Fruit fly (Drosophila melanogaster) whole organism, prepupa: ENCODE results near the gene PIG-F.

Experiments
- Blimp-1 ChIP-seq: fragments of 200-800 bp; sonication (Bioruptor generic); optimal IDR thresholded peaks from 3 replicates; lab custom pipeline; 2017; ENCODE audit warnings: missing biosample characterization, missing genetic modification characterization, mild to moderate bottlenecking, moderate library complexity, missing genetic modification reagents
- CG10631 ChIP-seq: fragments of 200-800 bp; sonication (Bioruptor generic); optimal IDR thresholded peaks from 2 replicates; lab custom pipeline; 2016; ENCODE audit warnings: missing biosample characterization, missing genetic modification characterization
- CG10669 ChIP-seq: fragments of 200-800 bp; sonication (Bioruptor generic); optimal IDR thresholded peaks from 3 replicates; lab custom pipeline; 2018; ENCODE audit warnings: missing biosample characterization, mild to moderate bottlenecking, missing genetic modification characterization, moderate library complexity
- CG11294 ChIP-seq: fragments of 200-800 bp; sonication (Bioruptor generic); IDR thresholded peaks from 2 replicates; pipeline ENCODE4 v1.3.6; 2022; ENCODE audit warnings: missing biosample characterization, missing genetic modification characterization
- CG11762 ChIP-seq: fragments of 200-800 bp; sonication (Bioruptor generic); optimal IDR thresholded peaks from 3 replicates; lab custom pipeline; 2016; ENCODE audit warnings: missing biosample characterization, missing genetic modification characterization; ENCODE audit not compliant: insufficient read depth
- CG11902 ChIP-seq: fragments of 200-800 bp; sonication (Bioruptor generic); optimal IDR thresholded peaks from 3 replicates; lab custom pipeline; 2016; ENCODE audit warnings: missing biosample characterization, missing genetic modification characterization
- CG1621 ChIP-seq: fragments of 200-800 bp; sonication (Bioruptor generic); optimal IDR thresholded peaks from 3 replicates; lab custom pipeline; 2018; ENCODE audit warnings: missing biosample characterization, mild to moderate bottlenecking, missing genetic modification characterization
- CG16779 ChIP-seq: fragments of 200-800 bp; sonication (Bioruptor generic); optimal IDR thresholded peaks from 3 replicates; lab custom pipeline; 2017; ENCODE audit warnings: missing biosample characterization, mild to moderate bottlenecking, missing genetic modification characterization
- CG3032 ChIP-seq: fragments of 200-800 bp; optimal IDR thresholded peaks from 2 replicates; lab custom pipeline; 2019; ENCODE audit warnings: missing biosample characterization, mild to moderate bottlenecking, missing genetic modification characterization, moderate library complexity
- CG31627 ChIP-seq: fragments of 200-800 bp; sonication (Bioruptor generic); optimal IDR thresholded peaks from 3 replicates; lab custom pipeline; 2016; ENCODE audit warnings: missing biosample characterization, missing genetic modification characterization
- CG4318 ChIP-seq: fragments of 200-800 bp; sonication (Bioruptor generic); optimal IDR thresholded peaks from 3 replicates; lab custom pipeline; 2017; ENCODE audit warnings: missing biosample characterization, mild to moderate bottlenecking, missing genetic modification characterization
- CG6163 ChIP-seq: fragments of 200-800 bp; sonication (Bioruptor generic); IDR thresholded peaks from 3 replicates; pipeline ENCODE4 v1.3.6; 2022; ENCODE audit warnings: missing biosample characterization, missing genetic modification characterization
- CG6792 ChIP-seq: fragments of 200-800 bp; sonication (Bioruptor generic); optimal IDR thresholded peaks from 3 replicates; lab custom pipeline; 2016; ENCODE audit warnings: missing biosample characterization, missing genetic modification characterization
- CG6854 ChIP-seq: fragments of 200-800 bp; sonication (Bioruptor generic); optimal IDR thresholded peaks from 2 replicates; lab custom pipeline; 2017; ENCODE audit warnings: missing biosample characterization, mild to moderate bottlenecking, missing genetic modification characterization
- CG7368 ChIP-seq: fragments of 200-800 bp; sonication (Bioruptor generic); optimal IDR thresholded peaks from 3 replicates; lab custom pipeline; 2016; ENCODE audit warnings: missing biosample characterization, missing genetic modification characterization
- CG8119 ChIP-seq: fragments of 200-800 bp; sonication (Bioruptor generic); IDR thresholded peaks from 3 replicates; pipeline ENCODE4 v1.3.6; 2022; ENCODE audit warnings: missing biosample characterization, missing genetic modification characterization
- CG8319 ChIP-seq: fragments of 200-800 bp; sonication (Bioruptor generic); optimal IDR thresholded peaks from 3 replicates; lab custom pipeline; 2016; ENCODE audit warnings: missing biosample characterization, missing genetic modification characterization
- CG8632 ChIP-seq: fragments of 200-800 bp; sonication (Bioruptor generic); optimal IDR thresholded peaks from 3 replicates; lab custom pipeline; 2016; ENCODE audit warnings: missing biosample characterization, missing genetic modification characterization
- CG9139 ChIP-seq: fragments of 200-800 bp; sonication (Bioruptor generic); optimal IDR thresholded peaks from 3 replicates; lab custom pipeline; 2017; ENCODE audit warnings: missing biosample characterization, mild to moderate bottlenecking, missing genetic modification characterization
- Eip75B ChIP-seq: fragments of 200-800 bp; sonication (Bioruptor generic); optimal IDR thresholded peaks from 3 replicates; lab custom pipeline; 2016; ENCODE audit warnings: missing biosample characterization, missing genetic modification characterization
- Eip78C ChIP-seq: fragments of 200-800 bp; sonication (Bioruptor generic); peaks from one replicate; lab custom pipeline; 2016; ENCODE audit warnings: missing biosample characterization, missing genetic modification characterization
- Eip93F ChIP-seq: fragments of 200-800 bp; sonication (Bioruptor generic); optimal IDR thresholded peaks from 2 replicates; lab custom pipeline; 2016; ENCODE audit warnings: missing biosample characterization, mild to moderate bottlenecking, missing genetic modification characterization
- Ets21C ChIP-seq: fragments of 200-800 bp; sonication (Bioruptor generic); optimal IDR thresholded peaks from 3 replicates; lab custom pipeline; 2016; ENCODE audit warnings: missing biosample characterization, missing genetic modification characterization
- Ets96B ChIP-seq: fragments of 200-800 bp; optimal IDR thresholded peaks from 2 replicates; lab custom pipeline; 2019; ENCODE audit warnings: missing biosample characterization, mild to moderate bottlenecking, missing genetic modification characterization, moderate library complexity
- Hr38 ChIP-seq: sonication (Bioruptor generic); optimal IDR thresholded peaks from 2 replicates; lab custom pipeline; 2016; ENCODE audit warnings: missing biosample characterization, missing genetic modification characterization
- Hr39 ChIP-seq: fragments of 200-800 bp; sonication (Bioruptor generic); optimal IDR thresholded peaks from 2 replicates; lab custom pipeline; 2016; ENCODE audit warnings: missing biosample characterization, missing genetic modification characterization
- Hr4 ChIP-seq: fragments of 200-800 bp; sonication (Bioruptor generic); optimal IDR thresholded peaks from 3 replicates; lab custom pipeline; 2016; ENCODE audit warnings: missing biosample characterization, missing genetic modification characterization
- Met ChIP-seq: fragments of 200-800 bp; sonication (Bioruptor generic); optimal IDR thresholded peaks from 3 replicates; lab custom pipeline; 2016; ENCODE audit warnings: missing biosample characterization, missing genetic modification characterization
- Smox ChIP-seq: fragments of 200-800 bp; sonication (Bioruptor generic); optimal IDR thresholded peaks from 3 replicates; lab custom pipeline; 2016; ENCODE audit warnings: missing biosample characterization, missing genetic modification characterization
- Sox102F ChIP-seq: fragments of 200-800 bp; sonication (Bioruptor generic); optimal IDR thresholded peaks from 2 replicates; lab custom pipeline; 2016; ENCODE audit warnings: missing biosample characterization, mild to moderate bottlenecking, missing genetic modification characterization
- Sox14 ChIP-seq: fragments of 200-800 bp; sonication (Bioruptor generic); optimal IDR thresholded peaks from 3 replicates; lab custom pipeline; 2016; ENCODE audit warnings: missing biosample characterization, missing genetic modification characterization
- cyc ChIP-seq: fragments of 200-800 bp; sonication (Bioruptor generic); optimal IDR thresholded peaks from 3 replicates; lab custom pipeline; 2016; ENCODE audit warnings: missing biosample characterization, missing genetic modification characterization
- dac ChIP-seq: fragments of 200-800 bp; sonication (Bioruptor generic); optimal IDR thresholded peaks from 2 replicates; lab custom pipeline; 2017; ENCODE audit warnings: missing biosample characterization, mild to moderate bottlenecking, missing genetic modification characterization
- dsx ChIP-seq: fragments of 200-800 bp; optimal IDR thresholded peaks from 3 replicates; lab custom pipeline; 2019; ENCODE audit warnings: missing biosample characterization, mild to moderate bottlenecking, missing genetic modification characterization, moderate library complexity; ENCODE audit not compliant: poor library complexity, severe bottlenecking
- eg ChIP-seq: fragments of 200-800 bp; sonication (Bioruptor generic); IDR thresholded peaks from 3 replicates; pipeline ENCODE4 v1.3.6; 2022; ENCODE audit warnings: missing biosample characterization, missing genetic modification characterization
- fd59A ChIP-seq: fragments of 200-800 bp; sonication (Bioruptor generic); optimal IDR thresholded peaks from 2 replicates; lab custom pipeline; 2017; ENCODE audit warnings: missing biosample characterization, mild to moderate bottlenecking, missing genetic modification characterization, missing genetic modification reagents
- fd85E ChIP-seq: fragments of 200-800 bp; sonication (Bioruptor generic); optimal IDR thresholded peaks from 3 replicates; lab custom pipeline; 2016; ENCODE audit warnings: missing biosample characterization, missing genetic modification characterization
- fkh ChIP-seq: fragments of 200-800 bp; sonication (Bioruptor generic); optimal IDR thresholded peaks from 3 replicates; lab custom pipeline; 2017; ENCODE audit warnings: missing biosample characterization, mild to moderate bottlenecking, missing genetic modification characterization, moderate library complexity
- lz ChIP-seq: fragments of 200-800 bp; sonication (Bioruptor generic); optimal IDR thresholded peaks from 3 replicates; lab custom pipeline; 2016; ENCODE audit warnings: missing biosample characterization, missing genetic modification characterization
- net ChIP-seq: fragments of 200-800 bp; sonication (Bioruptor generic); optimal IDR thresholded peaks from 3 replicates; lab custom pipeline; 2016; ENCODE audit warnings: missing biosample characterization, missing genetic modification characterization
- pdm3 ChIP-seq: fragments of 200-800 bp; sonication (Bioruptor generic); optimal IDR thresholded peaks from 3 replicates; lab custom pipeline; 2016; ENCODE audit warnings: missing biosample characterization, missing genetic modification characterization
- salr ChIP-seq, 2 experiments: fragments of 200-800 bp; sonication (Bioruptor generic); optimal IDR thresholded peaks; 3 replicates each; lab custom pipeline; 2016 to 2018; ENCODE audit warnings: missing biosample characterization in 2 of 2, missing genetic modification characterization in 2 of 2, mild to moderate bottlenecking in 1 of 2
- spab ChIP-seq: fragments of 200-800 bp; sonication (Bioruptor generic); optimal IDR thresholded peaks from 2 replicates; lab custom pipeline; 2017; ENCODE audit warnings: missing biosample characterization, mild to moderate bottlenecking, missing genetic modification characterization, missing genetic modification reagents
- svp ChIP-seq: fragments of 200-800 bp; sonication (Bioruptor generic); peaks from one replicate; lab custom pipeline; 2016; ENCODE audit warnings: missing biosample characterization, missing genetic modification characterization
- vri ChIP-seq: fragments of 200-800 bp; sonication (Bioruptor generic); optimal IDR thresholded peaks from 3 replicates; lab custom pipeline; 2016; ENCODE audit warnings: missing biosample characterization, mild to moderate bottlenecking, missing genetic modification characterization

Gene PIG-F

dm6 chr3L:19632766-19633632 is 20.7 kb downstream of the PIG-F start (continued):
- peak; percentile 27 for TF ChIP-seq CG11902 (GFP tag; lab: Kevin White, UChicago)
- TF ChIP-seq Ets96B (tag; lab: Kevin White, UChicago), result peak; percentile 29
- peak; percentile 57 for TF ChIP-seq CG8632 (GFP tag; lab: Kevin White, UChicago)
- peak; percentile 31 for TF ChIP-seq CG3032 (tag; lab: Kevin White, UChicago)
- peak; percentile 71 for TF ChIP-seq pdm3
- TF ChIP-seq CG7368 (GFP tag; lab: Kevin White, UChicago), result peak; percentile 40
- no peak for TF ChIP-seq fd85E (GFP tag; lab: Kevin White, UChicago)
- TF ChIP-seq Met (GFP tag; lab: Kevin White, UChicago), result peak; percentile 72
- peak; percentile 85 for TF ChIP-seq Hr4 (GFP tag; lab: Kevin White, UChicago)
- TF ChIP-seq dac (GFP tag; lab: Kevin White, UChicago), result no peak
- TF ChIP-seq, all 60 proteins: peak for 48

- peak; percentile 80 for TF ChIP-seq spab (GFP tag; lab: Kevin White, UChicago)
- peak; percentile 49 for TF ChIP-seq Met (GFP tag; lab: Kevin White, UChicago)
- no peak for TF ChIP-seq Eip93F (GFP tag; lab: Kevin White, UChicago)
- peak; percentile 16 for TF ChIP-seq CG11902 (GFP tag; lab: Kevin White, UChicago)
- TF ChIP-seq fd59A (GFP tag; lab: Kevin White, UChicago), result peak; percentile 33
- peak; percentile 92 for TF ChIP-seq Eip78C (GFP tag; lab: Kevin White, UChicago)
- TF ChIP-seq fkh (GFP tag; lab: Kevin White, UChicago), result no peak
- peak; percentile 84 for TF ChIP-seq CG10631
- peak; percentile 52 for TF ChIP-seq pdm3
- peak; percentile 56 for TF ChIP-seq CG11762 (GFP tag; lab: Kevin White, UChicago)
- peak; percentile 53 for TF ChIP-seq CG6792 (GFP tag; lab: Kevin White, UChicago)
- TF ChIP-seq net (GFP tag; lab: Kevin White, UChicago), result peak; percentile 54
- no peak for TF ChIP-seq CG31627 (GFP tag; lab: Kevin White, UChicago)
- TF ChIP-seq Blimp-1, result no peak
- TF ChIP-seq CG1621, result no peak
- peak; percentile 10 for TF ChIP-seq Sox14 (GFP tag; lab: Kevin White, UChicago)
- TF ChIP-seq CG8632 (GFP tag; lab: Kevin White, UChicago), result peak; percentile 72
- no peak for TF ChIP-seq vri
- no peak for TF ChIP-seq CG6854 (GFP tag; lab: Kevin White, UChicago)
- peak; percentile 80 for TF ChIP-seq dsx (GFP tag; lab: Kevin White, UChicago)
- TF ChIP-seq CG4318 (GFP tag; lab: Kevin White, UChicago), result peak; percentile 54
- no peak for TF ChIP-seq Ets21C (GFP tag; lab: Kevin White, UChicago)
- TF ChIP-seq CG9139 (GFP tag; lab: Kevin White, UChicago), result peak; percentile 68
- peak; percentile 39 for TF ChIP-seq CG16779 (tag; lab: Kevin White, UChicago)
- peak; percentile 55 for TF ChIP-seq cyc
- TF ChIP-seq CG8119 (GFP tag; lab: Robert Waterston, UW), result peak; percentile 89
- TF ChIP-seq Smox, result peak; percentile 45
- TF ChIP-seq Sox102F, result peak; percentile 11
- no peak for TF ChIP-seq Hr39 (GFP tag; lab: Kevin White, UChicago)
- no peak for TF ChIP-seq fd85E (GFP tag; lab: Kevin White, UChicago)
- no peak for TF ChIP-seq dac (GFP tag; lab: Kevin White, UChicago)
- peak; percentile 13 for TF ChIP-seq CG8319
- TF ChIP-seq CG7368 (GFP tag; lab: Kevin White, UChicago), result peak; percentile 61
- peak; percentile 77 for TF ChIP-seq CG6163 (GFP tag; lab: Robert Waterston, UW)
- peak; percentile 87 for TF ChIP-seq eg (GFP tag; lab: Robert Waterston, UW)
- TF ChIP-seq Hr38 (GFP tag; lab: Kevin White, UChicago), result no peak
- TF ChIP-seq CG10669 (GFP tag; lab: Kevin White, UChicago), result peak; percentile 51
- peak in 1 of 2 experiments; percentile 90 for TF ChIP-seq salr (GFP tag; optimal IDR thresholded peaks at IDR 0.05; lab: Kevin White, UChicago)
- peak; percentile 81 for TF ChIP-seq Ets96B (tag; lab: Kevin White, UChicago)
- peak; percentile 59; the same call in 1 of the 2 replicates for TF ChIP-seq CG11294
- peak; percentile 91 for TF ChIP-seq CG3032 (tag; lab: Kevin White, UChicago)
- TF ChIP-seq Eip75B (GFP tag; lab: Kevin White, UChicago), result peak; percentile 69
- TF ChIP-seq lz (GFP tag; lab: Kevin White, UChicago), result peak; percentile 9
- TF ChIP-seq svp (GFP tag; lab: Kevin White, UChicago), result peak; percentile 86
These were observed 22.7 kb downstream of the PIG-F start for dm6 chr3L:19634788-19635448.
